Worm (Caenorhabditis elegans): Measurements from ENCODE around the gene emb-4.

DNA sequence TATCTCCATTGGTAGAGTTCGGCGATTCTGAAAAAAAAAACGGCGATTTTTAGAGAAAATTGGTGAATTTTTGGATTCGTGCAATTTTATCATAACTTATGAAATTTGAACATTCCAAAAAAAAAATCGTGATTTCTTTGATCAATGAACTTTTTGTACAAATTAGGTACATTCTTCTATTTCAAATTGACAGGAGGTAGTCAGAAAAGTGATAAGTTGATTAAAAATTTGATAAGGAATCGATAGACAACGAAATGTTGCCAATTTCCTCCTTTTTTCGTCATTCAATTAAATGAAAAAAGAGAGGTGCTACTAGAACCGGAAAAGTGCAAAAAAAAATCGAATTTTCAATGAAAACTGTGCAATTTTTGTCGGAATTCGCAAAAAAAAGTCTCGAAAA, 23.8 kb downstream of the emb-4 start:
- TF ChIP-seq mab-5 (tag; optimal IDR thresholded peaks at IDR 0.05): no peak
- TF ChIP-seq lin-11 (tag; optimal IDR thresholded peaks at IDR 0.05): no peak
- TF ChIP-seq ceh-82 (tag; optimal IDR thresholded peaks at IDR 0.05): no peak
- no peak for TF ChIP-seq R02D3.7 (tag; optimal IDR thresholded peaks at IDR 0.05)
- no peak for TF ChIP-seq F13H6.1 (tag; optimal IDR thresholded peaks at IDR 0.05)
- TF ChIP-seq nhr-12 (tag; optimal IDR thresholded peaks at IDR 0.05): no peak
- no peak for TF ChIP-seq unc-39 (tag; optimal IDR thresholded peaks at IDR 0.05)
- no peak for TF ChIP-seq lin-39 (tag; optimal IDR thresholded peaks at IDR 0.05)
- TF ChIP-seq lsy-2 (tag; optimal IDR thresholded peaks at IDR 0.05): no peak
- TF ChIP-seq egl-27 (tag; optimal IDR thresholded peaks at IDR 0.05): no peak

Measured in whole organism, L2 larva.